Worm (Caenorhabditis elegans) whole organism, L4 larva: ENCODE data around the gene F54B3.1.

Experiments used
- F37D6.2 ChIP-seq: sonication (generic microtip); optimal IDR thresholded peaks from 2 replicates; lab custom pipeline; 2016; ENCODE audit warnings: mild to moderate bottlenecking, missing genetic modification characterization, missing compliant biosample characterization
- T20F7.1 ChIP-seq: fragments of 200-800 bp; sonication (Bioruptor generic); optimal IDR thresholded peaks from 2 replicates; lab custom pipeline; 2018; ENCODE audit warnings: mild to moderate bottlenecking, missing genetic modification characterization, missing compliant biosample characterization
- T26A8.4 ChIP-seq: fragments of 200-800 bp; sonication (Bioruptor generic); IDR thresholded peaks from 2 replicates; pipeline ENCODE4 v1.3.6; 2022; ENCODE audit warnings: missing genetic modification characterization, missing compliant biosample characterization
- Y105C5A.15 ChIP-seq: fragments of 200-800 bp; sonication (Bioruptor generic); IDR thresholded peaks from 2 replicates; pipeline ENCODE4 v1.3.6; 2022; ENCODE audit warnings: missing genetic modification characterization, missing compliant biosample characterization
- Y75B8A.6 ChIP-seq: fragments of 200-800 bp; sonication (Bioruptor generic); IDR thresholded peaks from 2 replicates; pipeline ENCODE4 v1.3.6; 2022; ENCODE audit warnings: missing genetic modification reagents, missing genetic modification characterization, missing compliant biosample characterization
- ama-1 ChIP-seq: fragments of 150-350 bp; optimal IDR thresholded peaks from 2 replicates; lab custom pipeline; 2014; ENCODE audit warnings: inconsistent platforms, mixed read lengths
- arid-1 ChIP-seq: fragments of 200-800 bp; sonication (Bioruptor generic); conservative IDR thresholded peaks from 2 replicates; pipeline ENCODE4 v1.3.6; 2022; ENCODE audit warnings: missing genetic modification reagents, missing genetic modification characterization, missing compliant biosample characterization
- ceh-28 ChIP-seq: fragments of 150-350 bp; optimal IDR thresholded peaks from 2 replicates; lab custom pipeline; 2014; ENCODE audit warnings: missing biosample characterization, missing genetic modification reagents, missing genetic modification characterization
- ceh-62 ChIP-seq: sonication (generic microtip); optimal IDR thresholded peaks from 2 replicates; lab custom pipeline; 2017; ENCODE audit warnings: missing biosample characterization, missing genetic modification characterization
- ceh-82 ChIP-seq: sonication (generic microtip); optimal IDR thresholded peaks from 2 replicates; lab custom pipeline; 2017; ENCODE audit warnings: missing biosample characterization, missing genetic modification characterization
- ctbp-1 ChIP-seq: fragments of 200-800 bp; sonication (Bioruptor generic); IDR thresholded peaks from 2 replicates; pipeline ENCODE4 v1.3.6; 2022; ENCODE audit warnings: missing genetic modification reagents, missing genetic modification characterization, missing compliant biosample characterization
- dmd-6 ChIP-seq: fragments of 200-800 bp; sonication (Bioruptor generic); IDR thresholded peaks from 2 replicates; pipeline ENCODE4 v1.3.6; 2022; ENCODE audit warnings: missing genetic modification reagents, missing genetic modification characterization, missing compliant biosample characterization
- dmd-8 ChIP-seq: fragments of 200-800 bp; sonication (Bioruptor generic); IDR thresholded peaks from 2 replicates; pipeline ENCODE4 v1.3.6; 2022; ENCODE audit warnings: missing genetic modification characterization, missing compliant biosample characterization
- dmd-9 ChIP-seq: fragments of 200-800 bp; sonication (Bioruptor generic); IDR thresholded peaks from 2 replicates; pipeline ENCODE4 v1.3.6; 2022; ENCODE audit warnings: missing genetic modification reagents, missing genetic modification characterization, missing compliant biosample characterization
- dpl-1 ChIP-seq: fragments of 150-350 bp; optimal IDR thresholded peaks from 2 replicates; lab custom pipeline; 2014; ENCODE audit warnings: missing biosample characterization, missing genetic modification reagents, missing genetic modification characterization
- dve-1 ChIP-seq: sonication (generic microtip); optimal IDR thresholded peaks from 2 replicates; lab custom pipeline; 2017; ENCODE audit warnings: antibody characterized with exemption, mild to moderate bottlenecking, missing genetic modification characterization, missing compliant biosample characterization; ENCODE audit not compliant: insufficient read depth
- fos-1 ChIP-seq: fragments of 150-350 bp; optimal IDR thresholded peaks from 2 replicates; lab custom pipeline; 2014; ENCODE audit warnings: missing biosample characterization, missing genetic modification characterization
- gei-8 ChIP-seq: fragments of 200-800 bp; sonication (Bioruptor generic); optimal IDR thresholded peaks from 2 replicates; lab custom pipeline; 2018; ENCODE audit warnings: mild to moderate bottlenecking, missing genetic modification characterization, missing compliant biosample characterization
- hif-1 ChIP-seq, 2 experiments: sonication (generic microtip); optimal IDR thresholded peaks; 2 replicates each; lab custom pipeline; 2016 to 2017; ENCODE audit warnings: missing compliant biosample characterization in 2 of 2, missing genetic modification characterization in 2 of 2, missing genetic modification reagents in 2 of 2, missing genotype in 2 of 2, mild to moderate bottlenecking in 1 of 2
- hlh-11 ChIP-seq: fragments of 200-800 bp; sonication (Bioruptor generic); optimal IDR thresholded peaks from 2 replicates; lab custom pipeline; 2018; ENCODE audit warnings: mild to moderate bottlenecking, missing genetic modification characterization, missing compliant biosample characterization
- hlh-30 ChIP-seq: sonication (generic microtip); optimal IDR thresholded peaks from 2 replicates; lab custom pipeline; 2017; ENCODE audit warnings: antibody characterized with exemption, mild to moderate bottlenecking, missing genetic modification characterization, missing compliant biosample characterization; ENCODE audit not compliant: insufficient read depth
- jun-1 ChIP-seq: fragments of 150-350 bp; optimal IDR thresholded peaks from 2 replicates; lab custom pipeline; 2014; ENCODE audit warnings: missing biosample characterization, missing genetic modification reagents, missing genetic modification characterization
- lim-7 ChIP-seq: fragments of 200-800 bp; sonication (Bioruptor generic); IDR thresholded peaks from 2 replicates; pipeline ENCODE4 v1.3.6; 2022; ENCODE audit warnings: missing genetic modification characterization, missing compliant biosample characterization
- lin-1 ChIP-seq: fragments of 200-800 bp; sonication (Bioruptor generic); IDR thresholded peaks from 2 replicates; pipeline ENCODE4 v1.3.6; 2022; ENCODE audit warnings: missing genetic modification reagents, missing genetic modification characterization, missing compliant biosample characterization
- lin-13 ChIP-seq: fragments of 150-350 bp; optimal IDR thresholded peaks from 2 replicates; lab custom pipeline; 2014; ENCODE audit warnings: missing biosample characterization, missing genetic modification reagents, missing genetic modification characterization
- lin-29 ChIP-seq: fragments of 200-800 bp; sonication (Bioruptor generic); IDR thresholded peaks from 2 replicates; pipeline ENCODE4 v1.3.6; 2022; ENCODE audit warnings: missing genetic modification reagents, missing genetic modification characterization, missing compliant biosample characterization
- lin-38 ChIP-seq: fragments of 200-800 bp; sonication (Bioruptor generic); IDR thresholded peaks from 2 replicates; pipeline ENCODE4 v1.3.6; 2022; ENCODE audit warnings: missing genetic modification reagents, missing genetic modification characterization, missing compliant biosample characterization
- lsy-2 ChIP-seq, 2 experiments: fragments of 150-350 bp in 1 of 2; sonication (generic microtip) in 1 of 2; optimal IDR thresholded peaks; 2 replicates each; lab custom pipeline; 2014 to 2017; ENCODE audit warnings: missing biosample characterization in 2 of 2, missing genetic modification characterization in 2 of 2
- mdl-1 ChIP-seq, 2 experiments: fragments of 150-350 bp in 1 of 2; sonication (generic microtip) in 1 of 2; optimal IDR thresholded peaks; 2 replicates each; lab custom pipeline; 2014 to 2017; ENCODE audit warnings: missing biosample characterization in 2 of 2, missing genetic modification characterization in 2 of 2
- mep-1 ChIP-seq: fragments of 150-350 bp; sonication (generic microtip); optimal IDR thresholded peaks from 3 replicates; lab custom pipeline; 2014; ENCODE audit warnings: missing biosample characterization, missing genetic modification characterization
- mes-2 ChIP-seq: sonication (generic microtip); optimal IDR thresholded peaks from 2 replicates; lab custom pipeline; 2016; ENCODE audit warnings: missing genotype, mild to moderate bottlenecking, missing genetic modification characterization, missing compliant biosample characterization; ENCODE audit not compliant: poor library complexity, severe bottlenecking
- mxl-2 ChIP-seq: fragments of 200-800 bp; sonication (Bioruptor generic); conservative IDR thresholded peaks from 2 replicates; pipeline ENCODE4 v1.3.6; 2022; ENCODE audit warnings: missing genetic modification reagents, missing genetic modification characterization, missing compliant biosample characterization
- nhr-28 ChIP-seq: fragments of 150-350 bp; optimal IDR thresholded peaks from 2 replicates; lab custom pipeline; 2014; ENCODE audit warnings: missing biosample characterization, missing genetic modification characterization
- nhr-42 ChIP-seq: fragments of 200-800 bp; sonication (Bioruptor generic); IDR thresholded peaks from 2 replicates; pipeline ENCODE4 v1.3.6; 2022; ENCODE audit warnings: missing genetic modification characterization, missing compliant biosample characterization
- nhr-76 ChIP-seq: fragments of 150-350 bp; optimal IDR thresholded peaks from 2 replicates; lab custom pipeline; 2014; ENCODE audit warnings: missing biosample characterization, missing genetic modification characterization
- nhr-77 ChIP-seq: fragments of 150-350 bp; optimal IDR thresholded peaks from 2 replicates; lab custom pipeline; 2014; ENCODE audit warnings: missing biosample characterization, missing genetic modification characterization
- php-3 ChIP-seq: fragments of 200-800 bp; sonication (Bioruptor generic); IDR thresholded peaks from 2 replicates; pipeline ENCODE4 v1.3.6; 2022; ENCODE audit warnings: missing genetic modification reagents, missing genetic modification characterization, missing compliant biosample characterization
- pqm-1 ChIP-seq: sonication (generic microtip); optimal IDR thresholded peaks from 2 replicates; lab custom pipeline; 2017; ENCODE audit warnings: missing biosample characterization, missing genetic modification characterization
- saeg-2 ChIP-seq: fragments of 200-800 bp; sonication (Bioruptor generic); IDR thresholded peaks from 2 replicates; pipeline ENCODE4 v1.3.6; 2022; ENCODE audit warnings: missing genetic modification reagents, missing genetic modification characterization, missing compliant biosample characterization
- sdz-12 ChIP-seq: fragments of 200-800 bp; sonication (Bioruptor generic); optimal IDR thresholded peaks from 2 replicates; lab custom pipeline; 2018; ENCODE audit warnings: mild to moderate bottlenecking, missing genetic modification characterization, missing compliant biosample characterization
- unc-39 ChIP-seq: sonication (generic microtip); optimal IDR thresholded peaks from 2 replicates; lab custom pipeline; 2017; ENCODE audit warnings: missing biosample characterization, missing genetic modification characterization
- vab-7 ChIP-seq: fragments of 200-800 bp; sonication (Bioruptor generic); IDR thresholded peaks from 2 replicates; pipeline ENCODE4 v1.3.6; 2022; ENCODE audit warnings: missing genetic modification reagents, missing genetic modification characterization, missing compliant biosample characterization
- zfp-2 ChIP-seq: sonication (generic microtip); optimal IDR thresholded peaks from 2 replicates; lab custom pipeline; 2016; ENCODE audit warnings: mild to moderate bottlenecking, missing genetic modification characterization, missing compliant biosample characterization
- zfp-3 ChIP-seq: fragments of 200-800 bp; sonication (Bioruptor generic); conservative IDR thresholded peaks from 2 replicates; pipeline ENCODE4 v1.3.6; 2022; ENCODE audit warnings: missing genetic modification reagents, missing genetic modification characterization, missing compliant biosample characterization
- zip-11 ChIP-seq: fragments of 200-800 bp; sonication (Bioruptor generic); IDR thresholded peaks from 2 replicates; pipeline ENCODE4 v1.3.6; 2022; ENCODE audit warnings: missing genetic modification characterization, missing compliant biosample characterization

The F54B3.1 gene

DNA sequence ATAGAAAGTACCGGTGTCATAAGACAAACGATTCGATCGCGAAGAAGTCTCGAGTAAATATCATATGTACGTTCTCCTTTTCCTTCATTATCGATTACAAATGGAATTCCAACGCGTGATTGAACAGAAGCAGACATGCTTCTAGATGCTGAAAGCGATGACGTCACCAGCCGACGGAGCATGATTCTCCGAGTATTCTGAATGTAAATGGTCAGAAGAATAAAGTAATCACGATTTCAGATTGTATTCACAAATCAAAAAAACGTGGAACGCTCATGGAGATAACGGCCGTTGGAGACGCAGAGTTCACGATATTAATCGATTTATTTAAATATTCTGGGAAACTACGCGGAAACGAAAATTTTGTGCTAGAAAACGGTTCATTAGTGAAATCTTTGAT lies 51.6 kb downstream of the F54B3.1 start, which contains the start of gene clpp-1:
Gene clpp-1, minus strand, starts transcription at position 197 of the 400 bp plus-strand sequence.
- TF ChIP-seq ceh-82 (tag; lab: Kevin White, UChicago) (no peak), saeg-2 (GFP tag; lab: Robert Waterston, UW) (0 out of 2 replicates have a peak, but pooled peaks have one; percentile 47), mxl-2 (GFP tag; lab: Robert Waterston, UW) (no peak), hlh-30 (tag; lab: Kevin White, UChicago) (peak; percentile 29), gei-8 (GFP tag; lab: Kevin White, UChicago) (no peak), unc-39 (tag; lab: Kevin White, UChicago) (no peak), Y75B8A.6 (GFP tag; lab: Robert Waterston, UW) (0 out of 2 replicates have a peak, but pooled peaks have one; percentile 52), sdz-12 (GFP tag; lab: Kevin White, UChicago) (no peak), lsy-2 (tag; optimal IDR thresholded peaks at IDR 0.05; lab: Kevin White, UChicago) (peak in 1 of 2 experiments; percentile 31), hlh-11 (tag; lab: Kevin White, UChicago) (peak; percentile 20), dpl-1 (GFP tag; lab: Kevin White, UChicago) (peak; percentile 17), dmd-8 (no peak), mep-1 (tag; lab: Kevin White, UChicago) (peak; percentile 32), zip-11 (GFP tag; lab: Robert Waterston, UW) (no peak), ama-1 (lab: Kevin White, UChicago) (peak; percentile 82), mes-2 (peak; percentile 16), T20F7.1 (GFP tag; lab: Kevin White, UChicago) (peak; percentile 19), arid-1 (GFP tag; lab: Robert Waterston, UW) (0 out of 2 replicates have a peak, but pooled peaks have one; percentile 24), dve-1 (tag; lab: Kevin White, UChicago) (peak; percentile 16), fos-1 (tag; lab: Kevin White, UChicago) (no peak), ctbp-1 (0 out of 2 replicates have a peak, but pooled peaks have one; percentile 6), zfp-2 (tag; lab: Kevin White, UChicago) (no peak), Y105C5A.15 (GFP tag; lab: Robert Waterston, UW) (no peak), zfp-3 (GFP tag; lab: Robert Waterston, UW) (peak; percentile 66; the same call in 1 of the 2 replicates)

DNA sequence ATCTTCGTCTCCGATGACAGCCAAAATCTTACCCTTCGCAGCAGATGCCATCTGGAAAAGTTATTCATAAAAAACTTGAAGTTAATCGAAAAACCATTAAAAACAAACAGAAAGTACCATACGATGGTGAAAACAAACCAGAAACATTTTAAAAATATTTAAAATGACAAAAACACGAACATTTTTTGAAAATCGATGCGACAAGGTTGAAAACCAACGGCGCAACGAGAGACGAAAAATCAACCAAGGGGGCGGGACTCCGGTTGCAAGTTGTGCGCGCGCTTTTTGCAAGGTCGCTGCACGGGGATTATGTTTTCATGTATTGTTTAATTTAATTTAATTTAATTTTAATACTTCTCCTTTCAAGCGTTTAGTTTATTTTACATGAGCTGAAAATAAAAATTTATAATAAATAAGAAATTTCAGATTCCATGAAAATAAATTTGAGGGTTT lies 52.6 kb downstream of the F54B3.1 start, which contains the start of gene vha-9:
Gene vha-9, minus strand, starts transcription at position 51 of the 453 bp plus-strand sequence.
- TF ChIP-seq hlh-11 (tag; lab: Kevin White, UChicago) = peak; percentile 62
- peak; percentile 78 for TF ChIP-seq dpl-1 (GFP tag; lab: Kevin White, UChicago)
- TF ChIP-seq T26A8.4 (GFP tag; lab: Robert Waterston, UW) = 0 out of 2 replicates have a peak, but pooled peaks have one; percentile 26
- no peak for TF ChIP-seq zfp-3 (GFP tag; lab: Robert Waterston, UW)
- peak; percentile 65 for TF ChIP-seq lin-38 (GFP tag; lab: Robert Waterston, UW)
- peak; percentile 75 for TF ChIP-seq dve-1 (tag; lab: Kevin White, UChicago)
- no peak for TF ChIP-seq jun-1 (tag; lab: Kevin White, UChicago)
- TF ChIP-seq mdl-1 (tag; optimal IDR thresholded peaks at IDR 0.05; lab: Kevin White, UChicago) = peak in 1 of 2 experiments; percentile 2
- TF ChIP-seq F37D6.2 (tag; lab: Kevin White, UChicago) = no peak
- no peak for TF ChIP-seq dmd-9 (GFP tag; lab: Robert Waterston, UW)
- peak; percentile 63 for TF ChIP-seq ama-1 (lab: Kevin White, UChicago)
- peak; percentile 38 for TF ChIP-seq T20F7.1 (GFP tag; lab: Kevin White, UChicago)
- no peak for TF ChIP-seq ctbp-1
- TF ChIP-seq vab-7 = no peak
- TF ChIP-seq hif-1 (tag; optimal IDR thresholded peaks at IDR 0.05; lab: Kevin White, UChicago) = peak in 1 of 2 experiments; percentile 54
- TF ChIP-seq arid-1 (GFP tag; lab: Robert Waterston, UW) = 0 out of 2 replicates have a peak, but pooled peaks have one; percentile 35
- TF ChIP-seq lin-13 (GFP tag; lab: Kevin White, UChicago) = peak; percentile 59
- no peak for TF ChIP-seq lin-29 (GFP tag; lab: Robert Waterston, UW)
- peak; percentile 62 for TF ChIP-seq nhr-28
- peak; percentile 41 for TF ChIP-seq pqm-1 (tag; lab: Kevin White, UChicago)
- no peak for TF ChIP-seq unc-39 (tag; lab: Kevin White, UChicago)
- no peak for TF ChIP-seq ceh-28 (tag; lab: Kevin White, UChicago)
- TF ChIP-seq lin-1 (GFP tag; lab: Robert Waterston, UW) = no peak
- TF ChIP-seq dmd-6 (GFP tag; lab: Robert Waterston, UW) = peak; percentile 31; the same call in 1 of the 2 replicates
- TF ChIP-seq ceh-82 (tag; lab: Kevin White, UChicago) = no peak
- peak in 1 of 2 experiments; percentile 37 for TF ChIP-seq lsy-2 (tag; optimal IDR thresholded peaks at IDR 0.05; lab: Kevin White, UChicago)
- peak; percentile 89 for TF ChIP-seq mes-2
- peak; percentile 53 for TF ChIP-seq nhr-77 (tag; lab: Kevin White, UChicago)
- TF ChIP-seq nhr-42 = peak; percentile 56; the same call in 1 of the 2 replicates
- no peak for TF ChIP-seq nhr-76 (tag; lab: Kevin White, UChicago)
- no peak for TF ChIP-seq ceh-62 (tag; lab: Kevin White, UChicago)
- TF ChIP-seq lim-7 (GFP tag; lab: Robert Waterston, UW) = no peak
- no peak for TF ChIP-seq php-3 (GFP tag; lab: Robert Waterston, UW)
